Fruit fly (Drosophila melanogaster): ENCODE data around the gene CG32548.

CG32548 gene

dm6 chrX:18483261-18484218 lies 43.2 kb upstream of the CG32548 start, which contains the start of gene Hayan (continued):
- TF ChIP-seq Meics (GFP tag; optimal IDR thresholded peaks at IDR 0.05) (no peak), CG10267 (tag; optimal IDR thresholded peaks at IDR 0.05) (no peak), CG12942 (GFP tag; optimal IDR thresholded peaks at IDR 0.05) (no peak), CG12744 (GFP tag; optimal IDR thresholded peaks at IDR 0.05) (no peak), ro (GFP tag; IDR thresholded peaks at IDR 0.05) (no peak), CG9215 (GFP tag; IDR thresholded peaks at IDR 0.05) (no peak), mld (GFP tag; IDR thresholded peaks at IDR 0.05; ENCODE audit: partially characterized antibody) (no peak), Deaf1 (tag; optimal IDR thresholded peaks at IDR 0.05) (peak; percentile 64), sens (GFP tag) (peak; percentile 51), CG13287 (GFP tag; IDR thresholded peaks at IDR 0.05; ENCODE audit: partially characterized antibody) (peak; percentile 18; the same call in 1 of the 2 replicates), CG32532 (GFP tag; IDR thresholded peaks at IDR 0.05) (0 out of 2 replicates have a peak, but pooled peaks have one; percentile 12), Med (GFP tag) (peak; percentile 44), CG12104 (GFP tag; optimal IDR thresholded peaks at IDR 0.05) (no peak), CG17359 (tag; optimal IDR thresholded peaks at IDR 0.05) (peak; percentile 44), sqz (GFP tag; optimal IDR thresholded peaks at IDR 0.05) (peak; percentile 8), btn (GFP tag; optimal IDR thresholded peaks at IDR 0.05) (no peak), CG2712 (tag; optimal IDR thresholded peaks at IDR 0.05) (no peak), Dbx (GFP tag; IDR thresholded peaks at IDR 0.05) (peak; percentile 6; the same call in 1 of the 3 replicates), CG18011 (GFP tag; optimal IDR thresholded peaks at IDR 0.05) (no peak), CG12769 (tag; optimal IDR thresholded peaks at IDR 0.05) (peak; percentile 15), MESR4 (GFP tag; optimal IDR thresholded peaks at IDR 0.05) (no peak), bsh (GFP tag; optimal IDR thresholded peaks at IDR 0.05) (peak in 1 of 2 experiments; percentile 25), Awh (GFP tag; IDR thresholded peaks at IDR 0.05) (0 out of 2 replicates have a peak, but pooled peaks have one; percentile 21), br (optimal IDR thresholded peaks at IDR 0.05) (no peak), CG11560 (tag; IDR thresholded peaks at IDR 0.05) (no peak), pros (GFP tag; optimal IDR thresholded peaks at IDR 0.05) (no peak), CG4360 (GFP tag; IDR thresholded peaks at IDR 0.05) (no peak), chinmo (GFP tag; IDR thresholded peaks at IDR 0.05; ENCODE audit: partially characterized antibody) (0 out of 4 replicates have a peak, but pooled peaks have one; percentile 63), cg (GFP tag; optimal IDR thresholded peaks at IDR 0.05) (no peak), dmrt99B (tag; optimal IDR thresholded peaks at IDR 0.05) (no peak), vvl (GFP tag; IDR thresholded peaks at IDR 0.05) (0 out of 2 replicates have a peak, but pooled peaks have one; percentile 17), H15 (GFP tag; IDR thresholded peaks at IDR 0.05) (no peak), CG8944 (GFP tag; optimal IDR thresholded peaks at IDR 0.05) (no peak), CG9817 (tag; optimal IDR thresholded peaks at IDR 0.05) (no peak), psq (GFP tag; optimal IDR thresholded peaks at IDR 0.05) (no peak), CG9797 (GFP tag; optimal IDR thresholded peaks at IDR 0.05) (no peak), CG2889 (GFP tag; IDR thresholded peaks at IDR 0.05) (no peak), CG34376 (GFP tag; optimal IDR thresholded peaks at IDR 0.05) (peak; percentile 86), CG10543 (GFP tag; optimal IDR thresholded peaks at IDR 0.05) (peak; percentile 64), Atf-2 (GFP tag; optimal IDR thresholded peaks at IDR 0.05) (no peak), CG7786 (GFP tag; optimal IDR thresholded peaks at IDR 0.05) (no peak), twi (tag; optimal IDR thresholded peaks at IDR 0.05) (no peak), dysf (GFP tag; IDR thresholded peaks at IDR 0.05) (no peak), row (GFP tag; IDR thresholded peaks at IDR 0.05) (peak; percentile 16; the same call in 1 of the 3 replicates)

Measured in whole organism, embryonic.